Fruit fly (Drosophila melanogaster) whole organism, embryonic: ENCODE measurements around the gene kirre.
A peak's percentile ranks its signal among the peaks of the same experiment; 100 is the strongest.

Experiments
- Abd-B ChIP-seq: fragments of 200-800 bp; sonication (Bioruptor generic); optimal IDR thresholded peaks from 2 replicates; lab custom pipeline; 2018; ENCODE audit warnings: missing biosample characterization, mild to moderate bottlenecking, missing genetic modification characterization, moderate library complexity
- BEAF-32 ChIP-seq: fragments of 200-800 bp; sonication (Bioruptor generic); optimal IDR thresholded peaks from 3 replicates; lab custom pipeline; 2017; ENCODE audit warnings: missing biosample characterization, missing genetic modification characterization, mild to moderate bottlenecking, moderate library complexity, missing genetic modification reagents
- CG10209 ChIP-seq: fragments of 200-800 bp; sonication (Bioruptor generic); optimal IDR thresholded peaks from 3 replicates; lab custom pipeline; 2017; ENCODE audit warnings: missing biosample characterization, mild to moderate bottlenecking, missing genetic modification characterization, missing genetic modification reagents
- CG11560 ChIP-seq: fragments of 200-800 bp; sonication (Bioruptor generic); IDR thresholded peaks from 3 replicates; pipeline ENCODE4 v1.3.6; 2022; ENCODE audit warnings: missing biosample characterization, missing genetic modification characterization
- CG12071 ChIP-seq: fragments of 200-800 bp; sonication (Bioruptor generic); optimal IDR thresholded peaks from 3 replicates; lab custom pipeline; 2018; ENCODE audit warnings: missing biosample characterization, mild to moderate bottlenecking, missing genetic modification characterization
- CG13123 ChIP-seq: fragments of 200-800 bp; sonication (Bioruptor generic); optimal IDR thresholded peaks from 2 replicates; lab custom pipeline; 2016; ENCODE audit warnings: missing biosample characterization, missing genetic modification characterization
- CG13894 ChIP-seq: fragments of 200-800 bp; sonication (Bioruptor generic); optimal IDR thresholded peaks from 3 replicates; lab custom pipeline; 2018; ENCODE audit warnings: missing biosample characterization, mild to moderate bottlenecking, missing genetic modification characterization, moderate library complexity
- CG14050 ChIP-seq: fragments of 200-800 bp; sonication (Bioruptor generic); IDR thresholded peaks from 3 replicates; pipeline ENCODE4 v1.3.6; 2022; ENCODE audit warnings: missing biosample characterization, missing genetic modification characterization
- CG14441 ChIP-seq: fragments of 200-800 bp; sonication (Bioruptor generic); IDR thresholded peaks from 2 replicates; pipeline ENCODE4 v1.3.6; 2022; ENCODE audit warnings: missing biosample characterization, missing genetic modification characterization
- CG15514 ChIP-seq: fragments of 200-800 bp; sonication (Bioruptor generic); optimal IDR thresholded peaks from 3 replicates; lab custom pipeline; 2017; ENCODE audit warnings: missing biosample characterization, missing genetic modification characterization, mild to moderate bottlenecking, moderate library complexity, missing genetic modification reagents
- CG15601 ChIP-seq: fragments of 200-800 bp; sonication (Bioruptor generic); optimal IDR thresholded peaks from 3 replicates; lab custom pipeline; 2019; ENCODE audit warnings: missing biosample characterization, mild to moderate bottlenecking, missing genetic modification characterization, moderate library complexity
- CG1647 ChIP-seq: fragments of 200-800 bp; sonication (Bioruptor generic); optimal IDR thresholded peaks from 3 replicates; lab custom pipeline; 2016; ENCODE audit warnings: missing biosample characterization, missing genetic modification characterization
- CG16813 ChIP-seq: fragments of 200-800 bp; sonication (Bioruptor generic); IDR thresholded peaks from 3 replicates; pipeline ENCODE4 v1.3.6; 2022; ENCODE audit warnings: missing biosample characterization, missing genetic modification characterization; ENCODE audit not compliant: partially characterized antibody
- CG17186 ChIP-seq: fragments of 200-800 bp; sonication (Bioruptor generic); optimal IDR thresholded peaks from 3 replicates; lab custom pipeline; 2017; ENCODE audit warnings: missing biosample characterization, missing genetic modification reagents, missing genetic modification characterization
- CG17829 ChIP-seq: fragments of 200-800 bp; optimal IDR thresholded peaks from 2 replicates; lab custom pipeline; 2019; ENCODE audit warnings: missing biosample characterization, mild to moderate bottlenecking, missing genetic modification characterization, moderate library complexity
- CG18476 ChIP-seq: fragments of 200-800 bp; sonication (Bioruptor generic); optimal IDR thresholded peaks from 2 replicates; lab custom pipeline; 2016; ENCODE audit warnings: missing biosample characterization, mild to moderate bottlenecking, missing genetic modification characterization
- CG34224 ChIP-seq: fragments of 200-800 bp; sonication (Bioruptor generic); IDR thresholded peaks from 3 replicates; pipeline ENCODE4 v1.3.6; 2022; ENCODE audit warnings: missing biosample characterization, missing genetic modification characterization; ENCODE audit not compliant: partially characterized antibody
- CG34422 ChIP-seq: fragments of 200-800 bp; sonication (Bioruptor generic); IDR thresholded peaks from 3 replicates; pipeline ENCODE4 v1.3.6; 2022; ENCODE audit warnings: missing biosample characterization, missing genetic modification characterization
- CG42726 ChIP-seq: fragments of 200-800 bp; sonication (Bioruptor generic); IDR thresholded peaks from 2 replicates; pipeline ENCODE4 v1.3.6; 2022; ENCODE audit warnings: missing biosample characterization, missing genetic modification characterization; ENCODE audit not compliant: partially characterized antibody
- CG6654 ChIP-seq: fragments of 200-800 bp; sonication (Bioruptor generic); optimal IDR thresholded peaks from 2 replicates; lab custom pipeline; 2017; ENCODE audit warnings: missing biosample characterization, mild to moderate bottlenecking, missing genetic modification characterization
- CG7556 ChIP-seq: fragments of 200-800 bp; sonication (Bioruptor generic); optimal IDR thresholded peaks from 2 replicates; lab custom pipeline; 2017; ENCODE audit warnings: missing biosample characterization, mild to moderate bottlenecking, missing genetic modification characterization
- CG7839 ChIP-seq: fragments of 200-800 bp; sonication (Bioruptor generic); optimal IDR thresholded peaks from 3 replicates; lab custom pipeline; 2018; ENCODE audit warnings: missing biosample characterization, mild to moderate bottlenecking, missing genetic modification characterization, moderate library complexity
- CG9727 ChIP-seq: fragments of 200-800 bp; sonication (Bioruptor generic); optimal IDR thresholded peaks from 3 replicates; lab custom pipeline; 2017; ENCODE audit warnings: missing biosample characterization, mild to moderate bottlenecking, missing genetic modification characterization
- CG9817 ChIP-seq: fragments of 200-800 bp; sonication (Bioruptor generic); optimal IDR thresholded peaks from 2 replicates; lab custom pipeline; 2018; ENCODE audit warnings: missing biosample characterization, mild to moderate bottlenecking, missing genetic modification characterization, moderate library complexity
- D19A ChIP-seq: fragments of 200-800 bp; optimal IDR thresholded peaks from 3 replicates; lab custom pipeline; 2019; ENCODE audit warnings: missing biosample characterization, mild to moderate bottlenecking, missing genetic modification characterization, moderate library complexity
- Doc3 ChIP-seq: fragments of 200-800 bp; sonication (Bioruptor generic); IDR thresholded peaks from 3 replicates; pipeline ENCODE4 v1.3.6; 2022; ENCODE audit warnings: missing biosample characterization, missing genetic modification characterization; ENCODE audit not compliant: partially characterized antibody
- E2f1 ChIP-seq: fragments of 200-800 bp; sonication (Bioruptor generic); IDR thresholded peaks from 2 replicates; pipeline ENCODE4 v1.3.6; 2022; ENCODE audit warnings: missing biosample characterization, missing genetic modification characterization
- E2f2 ChIP-seq: fragments of 200-800 bp; sonication (Bioruptor generic); IDR thresholded peaks from 2 replicates; pipeline ENCODE4 v1.3.6; 2022; ENCODE audit warnings: missing biosample characterization, missing genetic modification characterization
- GATAe ChIP-seq: fragments of 200-800 bp; sonication (Bioruptor generic); conservative IDR thresholded peaks from 2 replicates; pipeline ENCODE4 v1.3.6; 2022; ENCODE audit warnings: missing biosample characterization, missing genetic modification characterization
- HLH4C ChIP-seq: fragments of 200-800 bp; sonication (Bioruptor generic); IDR thresholded peaks from 3 replicates; pipeline ENCODE4 v1.3.6; 2022; ENCODE audit warnings: missing biosample characterization, missing genetic modification characterization; ENCODE audit not compliant: partially characterized antibody
- Jarid2 ChIP-seq: fragments of 200-800 bp; sonication (Bioruptor generic); optimal IDR thresholded peaks from 3 replicates; lab custom pipeline; 2017; ENCODE audit warnings: mild to moderate bottlenecking, missing biosample characterization, missing genetic modification reagents, missing genetic modification characterization
- NK7.1 ChIP-seq: fragments of 200-800 bp; sonication (Bioruptor generic); optimal IDR thresholded peaks from 3 replicates; lab custom pipeline; 2016; ENCODE audit warnings: missing biosample characterization, missing genetic modification characterization
- Neu2 ChIP-seq: fragments of 200-800 bp; sonication (Bioruptor generic); optimal IDR thresholded peaks from 3 replicates; lab custom pipeline; 2016; ENCODE audit warnings: missing biosample characterization, missing genetic modification characterization, borderline replicate concordance
- Vsx1 ChIP-seq: fragments of 200-800 bp; sonication (Bioruptor generic); optimal IDR thresholded peaks from 2 replicates; lab custom pipeline; 2017; ENCODE audit warnings: missing biosample characterization, mild to moderate bottlenecking, missing genetic modification characterization, missing genetic modification reagents
- ara ChIP-seq: fragments of 200-800 bp; sonication (Bioruptor generic); IDR thresholded peaks from 2 replicates; pipeline ENCODE4 v1.3.6; 2022; ENCODE audit warnings: missing biosample characterization, missing genetic modification characterization
- br ChIP-seq: fragments of >200 bp; optimal IDR thresholded peaks from 2 replicates; lab custom pipeline; 2017
- disco-r ChIP-seq: fragments of 200-800 bp; sonication (Bioruptor generic); optimal IDR thresholded peaks from 2 replicates; lab custom pipeline; 2016; ENCODE audit warnings: missing biosample characterization, missing genetic modification characterization
- dmrt99B ChIP-seq: fragments of 200-800 bp; sonication (Bioruptor generic); optimal IDR thresholded peaks from 2 replicates; lab custom pipeline; 2018; ENCODE audit warnings: missing biosample characterization, mild to moderate bottlenecking, missing genetic modification characterization, moderate library complexity
- exex ChIP-seq: fragments of 200-800 bp; sonication (Bioruptor generic); optimal IDR thresholded peaks from 4 replicates; lab custom pipeline; 2018; ENCODE audit warnings: missing biosample characterization, mild to moderate bottlenecking, missing genetic modification characterization, moderate library complexity
- ken ChIP-seq: fragments of 200-800 bp; sonication (Bioruptor generic); IDR thresholded peaks from 3 replicates; pipeline ENCODE4 v1.3.6; 2022; ENCODE audit warnings: missing biosample characterization, missing genetic modification characterization
- kni ChIP-seq: fragments of 200-800 bp; sonication (Bioruptor generic); optimal IDR thresholded peaks from 3 replicates; lab custom pipeline; 2017; ENCODE audit warnings: mild to moderate bottlenecking, missing biosample characterization, missing genetic modification reagents, missing genetic modification characterization
- pan ChIP-seq, 4 experiments: fragments of >200 bp in 3 of 4; fragments of 200-800 bp in 1 of 4; sonication (Bioruptor generic) in 1 of 4; optimal IDR thresholded peaks in 3 of 4; IDR thresholded peaks in 1 of 4; 2 replicates each; pipeline versions ENCODE4 v1.3.6 to Lab custom; 2017 to 2022; ENCODE audit warnings: missing biosample characterization in 2 of 4, missing genetic modification characterization in 2 of 4, mixed read lengths in 1 of 4
- pb ChIP-seq: fragments of 200-800 bp; sonication (Bioruptor generic); optimal IDR thresholded peaks from 3 replicates; lab custom pipeline; 2016; ENCODE audit warnings: missing biosample characterization, missing genetic modification characterization
- pnt ChIP-seq: fragments of 200-800 bp; sonication (Bioruptor generic); optimal IDR thresholded peaks from 3 replicates; lab custom pipeline; 2016; ENCODE audit warnings: missing biosample characterization, missing genetic modification characterization
- sc ChIP-seq, 3 experiments: fragments of >200 bp in 2 of 3; fragments of 200-800 bp in 1 of 3; sonication (Bioruptor generic) in 1 of 3; optimal IDR thresholded peaks; 2 replicates in 2 of 3; 3 replicates in 1 of 3; lab custom pipeline; 2017; ENCODE audit warnings: mild to moderate bottlenecking in 1 of 3, missing biosample characterization in 1 of 3, missing genetic modification characterization in 1 of 3, missing genetic modification reagents in 1 of 3
- shn ChIP-seq: fragments of 200-800 bp; sonication (Bioruptor generic); optimal IDR thresholded peaks from 3 replicates; lab custom pipeline; 2016; ENCODE audit warnings: missing biosample characterization, missing genetic modification characterization
- ssp ChIP-seq: fragments of 200-800 bp; sonication (Bioruptor generic); IDR thresholded peaks from 2 replicates; pipeline ENCODE4 v1.3.6; 2022; ENCODE audit warnings: missing biosample characterization, missing genetic modification characterization
- vfl ChIP-seq: fragments of 200-800 bp; sonication (Bioruptor generic); optimal IDR thresholded peaks from 2 replicates; lab custom pipeline; 2016; ENCODE audit warnings: missing biosample characterization, missing genetic modification characterization
- vnd ChIP-seq: fragments of 200-800 bp; sonication (Bioruptor generic); IDR thresholded peaks from 3 replicates; pipeline ENCODE4 v1.3.6; 2022; ENCODE audit warnings: missing biosample characterization, missing genetic modification characterization; ENCODE audit not compliant: partially characterized antibody

Gene kirre

DNA sequence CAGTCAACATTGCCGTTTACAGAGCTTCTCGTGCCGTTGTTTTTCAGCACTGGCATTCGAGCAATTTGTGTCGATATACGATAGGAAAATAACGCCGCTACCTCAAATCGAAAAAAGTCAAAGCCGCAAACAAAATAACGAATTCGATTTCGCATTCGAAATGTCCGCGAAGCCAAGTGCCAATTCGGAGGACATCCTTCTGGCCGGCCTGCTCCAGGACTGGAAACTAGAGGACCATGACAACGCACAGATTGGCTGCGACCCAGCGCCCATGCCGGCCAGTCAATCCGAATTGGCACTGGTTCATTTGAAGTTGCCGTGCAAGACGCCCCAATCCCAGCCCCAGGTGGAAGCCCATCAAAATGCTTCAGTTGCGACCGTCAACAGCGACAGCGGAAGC is 25.5 kb upstream of the kirre start (continued):
- TF ChIP-seq shn (GFP tag; lab: Kevin White, UChicago) (no peak), pb (no peak), vfl (GFP tag; lab: Kevin White, UChicago) (no peak), br (no peak), ara (GFP tag; lab: Robert Waterston, UW) (0 out of 2 replicates have a peak, but pooled peaks have one; percentile 26), CG7839 (tag; lab: Kevin White, UChicago) (no peak), CG13123 (GFP tag; lab: Kevin White, UChicago) (no peak), CG15514 (peak; percentile 98), CG18476 (GFP tag; lab: Kevin White, UChicago) (no peak), CG17829 (tag; lab: Kevin White, UChicago) (no peak), ssp (GFP tag; lab: Robert Waterston, UW) (0 out of 2 replicates have a peak, but pooled peaks have one; percentile 8), CG11560 (tag; lab: Robert Waterston, UW) (no peak), CG34422 (no peak), ken (GFP tag; lab: Robert Waterston, UW) (no peak), Neu2 (GFP tag; lab: Kevin White, UChicago) (no peak), dmrt99B (tag; lab: Kevin White, UChicago) (no peak), E2f2 (GFP tag; lab: Robert Waterston, UW) (peak; percentile 80), CG7556 (GFP tag; lab: Kevin White, UChicago) (no peak), CG12071 (GFP tag; lab: Kevin White, UChicago) (no peak), CG15601 (tag; lab: Kevin White, UChicago) (no peak), disco-r (GFP tag; lab: Kevin White, UChicago) (no peak), GATAe (no peak), CG34224 (GFP tag; lab: Robert Waterston, UW) (peak; percentile 37; the same call in 1 of the 3 replicates), CG14441 (no peak), CG17186 (GFP tag; lab: Kevin White, UChicago) (no peak), BEAF-32 (GFP tag; lab: Kevin White, UChicago) (peak; percentile 48), CG9817 (tag; lab: Kevin White, UChicago) (no peak), vnd (GFP tag; lab: Robert Waterston, UW) (0 out of 3 replicates have a peak, but pooled peaks have one; percentile 11), CG6654 (GFP tag; lab: Kevin White, UChicago) (no peak), Vsx1 (GFP tag; lab: Kevin White, UChicago) (no peak), E2f1 (GFP tag; lab: Robert Waterston, UW) (no peak), sc (optimal IDR thresholded peaks at IDR 0.05; lab: Kevin White, UChicago) (no peak), sc (GFP tag; optimal IDR thresholded peaks at IDR 0.05; lab: Kevin White, UChicago) (no peak), CG9727 (GFP tag; lab: Kevin White, UChicago) (no peak), CG14050 (GFP tag; lab: Robert Waterston, UW) (no peak), CG10209 (GFP tag; lab: Kevin White, UChicago) (no peak), CG1647 (GFP tag; lab: Kevin White, UChicago) (no peak), exex (no peak), NK7.1 (GFP tag; lab: Kevin White, UChicago) (no peak), kni (no peak), HLH4C (GFP tag; lab: Robert Waterston, UW) (peak; percentile 56), Jarid2 (GFP tag; lab: Kevin White, UChicago) (no peak), CG13894 (no peak), pnt (GFP tag; lab: Kevin White, UChicago) (no peak), Doc3 (0 out of 3 replicates have a peak, but pooled peaks have one; percentile 36), D19A (tag; lab: Kevin White, UChicago) (no peak), CG42726 (GFP tag; lab: Robert Waterston, UW) (peak; percentile 37; the same call in 1 of the 2 replicates), Abd-B (GFP tag; lab: Kevin White, UChicago) (no peak), CG16813 (peak; percentile 41; the same call in 1 of the 3 replicates), pan (optimal IDR thresholded peaks at IDR 0.05; lab: Kevin White, UChicago) (no peak), pan (GFP tag; optimal IDR thresholded peaks at IDR 0.05 in 1 of 2, IDR thresholded peaks at IDR 0.05 in 1 of 2) (no peak)
